Fruit fly (Drosophila melanogaster): Measurements from ENCODE around the gene MED14.

DNA sequence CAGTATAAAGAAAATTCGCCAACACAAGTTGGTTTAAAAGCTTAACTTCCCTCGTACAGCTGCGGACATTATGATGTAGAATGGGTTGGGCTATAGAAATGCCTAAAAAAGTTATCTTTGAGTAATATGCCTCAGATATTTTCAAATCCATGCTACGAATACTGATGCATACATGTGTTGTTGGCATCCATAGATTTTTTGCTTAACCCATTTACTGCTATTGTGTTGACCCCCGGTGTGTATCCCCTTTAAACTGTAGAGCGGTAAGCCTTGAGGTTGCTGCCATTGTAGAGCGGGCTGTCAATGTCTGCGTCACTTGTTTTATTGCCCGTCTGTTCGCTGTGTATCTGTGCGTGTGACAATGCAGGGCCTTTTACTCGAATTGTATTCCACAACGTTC is 40.1 kb upstream of the MED14 start:
- TF ChIP-seq ttk (optimal IDR thresholded peaks at IDR 0.05), result no peak
- no peak for TF ChIP-seq psq (optimal IDR thresholded peaks at IDR 0.05)
